Worm (Caenorhabditis elegans): ENCODE results near the gene tra-4.
A peak's percentile ranks its signal among the peaks of the same experiment; 100 is the strongest.

The tra-4 gene

ce11 chrX:2857070-2857825, at the start of gene tra-4:
TSS of gene tra-4 (minus strand) at chrX:2857603.
- TF ChIP-seq ets-7 (tag; optimal IDR thresholded peaks at IDR 0.05) (no peak), hmg-4 (GFP tag; optimal IDR thresholded peaks at IDR 0.05) (peak; percentile 9), ama-1 (optimal IDR thresholded peaks at IDR 0.05) (no peak), B0310.2 (tag; optimal IDR thresholded peaks at IDR 0.05) (no peak)

ce11 chrX:2906062-2906732, 48.8 kb upstream of the tra-4 start:
- TF ChIP-seq scrt-1 (GFP tag; IDR thresholded peaks at IDR 0.05) (no peak), tra-4 (tag; optimal IDR thresholded peaks at IDR 0.05) (no peak), pes-1 (GFP tag; IDR thresholded peaks at IDR 0.05) (no peak), hmbx-1 (tag; optimal IDR thresholded peaks at IDR 0.05) (no peak), hnd-1 (tag; optimal IDR thresholded peaks at IDR 0.05) (no peak), flt-1 (GFP tag; IDR thresholded peaks at IDR 0.05) (no peak), ets-7 (tag; optimal IDR thresholded peaks at IDR 0.05) (no peak), hmg-4 (GFP tag; optimal IDR thresholded peaks at IDR 0.05) (no peak), tbx-11 (GFP tag; IDR thresholded peaks at IDR 0.05) (no peak), aly-1 (tag; optimal IDR thresholded peaks at IDR 0.05) (no peak), B0310.2 (tag; optimal IDR thresholded peaks at IDR 0.05) (no peak), sea-1 (GFP tag; conservative IDR thresholded peaks at IDR 0.05) (no peak), ama-1 (optimal IDR thresholded peaks at IDR 0.05) (no peak), ceh-13 (GFP tag; optimal IDR thresholded peaks at IDR 0.05) (no peak), ceh-36 (tag; optimal IDR thresholded peaks at IDR 0.05) (no peak), tbx-37 (GFP tag; conservative IDR thresholded peaks at IDR 0.05) (no peak), F13C5.2 (tag; optimal IDR thresholded peaks at IDR 0.05) (no peak)

DNA sequence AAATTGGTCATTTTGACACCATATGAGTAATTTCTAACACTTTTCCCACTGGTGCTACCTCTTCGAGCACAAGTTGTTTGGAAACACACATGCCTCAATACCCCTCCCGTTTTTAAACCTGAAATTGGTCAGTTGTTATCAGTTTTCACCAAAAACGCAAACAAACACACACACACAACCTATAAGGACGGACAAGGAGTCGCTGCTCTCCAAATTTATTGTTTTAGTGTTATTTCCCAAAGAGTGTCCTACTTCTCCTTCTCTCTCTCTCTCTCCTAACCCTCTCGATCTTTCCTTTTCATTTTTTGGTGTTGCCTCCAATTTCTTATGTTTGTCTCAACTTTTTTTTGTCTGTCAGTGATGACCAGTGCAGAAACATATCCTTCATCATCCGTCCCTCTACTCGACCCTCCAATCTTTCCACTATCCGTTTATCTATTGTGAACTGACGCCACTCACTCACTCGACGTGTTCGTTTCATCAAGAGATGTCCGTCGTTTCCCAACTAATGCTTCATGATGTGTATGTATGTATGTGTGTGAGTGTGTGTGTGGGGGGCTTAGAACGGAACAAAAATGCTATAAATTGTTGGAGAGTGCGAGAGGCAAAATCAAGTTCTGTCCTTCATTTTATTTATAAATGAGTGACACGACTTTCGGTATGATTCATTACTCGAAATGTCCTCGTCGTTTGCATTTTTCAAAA, 46.5 kb upstream of the tra-4 start:
- TF ChIP-seq pes-1 (GFP tag; IDR thresholded peaks at IDR 0.05) (no peak), flt-1 (GFP tag; IDR thresholded peaks at IDR 0.05) (no peak), scrt-1 (GFP tag; IDR thresholded peaks at IDR 0.05) (no peak), hmg-4 (GFP tag; optimal IDR thresholded peaks at IDR 0.05) (no peak), ceh-13 (GFP tag; optimal IDR thresholded peaks at IDR 0.05) (no peak), sea-1 (GFP tag; conservative IDR thresholded peaks at IDR 0.05) (no peak), hnd-1 (tag; optimal IDR thresholded peaks at IDR 0.05) (no peak), tbx-11 (GFP tag; IDR thresholded peaks at IDR 0.05) (no peak), ama-1 (optimal IDR thresholded peaks at IDR 0.05) (no peak), ets-7 (tag; optimal IDR thresholded peaks at IDR 0.05) (no peak), tra-4 (tag; optimal IDR thresholded peaks at IDR 0.05) (no peak), hmbx-1 (tag; optimal IDR thresholded peaks at IDR 0.05) (no peak), F13C5.2 (tag; optimal IDR thresholded peaks at IDR 0.05) (no peak), tbx-37 (GFP tag; conservative IDR thresholded peaks at IDR 0.05) (no peak), ceh-36 (tag; optimal IDR thresholded peaks at IDR 0.05) (no peak), aly-1 (tag; optimal IDR thresholded peaks at IDR 0.05) (no peak)

ce11 chrX:2902854-2903253, 45.5 kb upstream of the tra-4 start:
- TF ChIP-seq sea-1 (GFP tag; conservative IDR thresholded peaks at IDR 0.05) (no peak), tbx-11 (GFP tag; IDR thresholded peaks at IDR 0.05) (no peak), ceh-36 (tag; optimal IDR thresholded peaks at IDR 0.05) (no peak), tra-4 (tag; optimal IDR thresholded peaks at IDR 0.05) (no peak), hmbx-1 (tag; optimal IDR thresholded peaks at IDR 0.05) (no peak), tbx-37 (GFP tag; conservative IDR thresholded peaks at IDR 0.05) (no peak), flt-1 (GFP tag; IDR thresholded peaks at IDR 0.05) (no peak), F13C5.2 (tag; optimal IDR thresholded peaks at IDR 0.05) (no peak), ceh-13 (GFP tag; optimal IDR thresholded peaks at IDR 0.05) (no peak), ets-7 (tag; optimal IDR thresholded peaks at IDR 0.05) (no peak), aly-1 (tag; optimal IDR thresholded peaks at IDR 0.05) (no peak), B0310.2 (tag; optimal IDR thresholded peaks at IDR 0.05) (no peak), scrt-1 (GFP tag; IDR thresholded peaks at IDR 0.05) (no peak), ama-1 (optimal IDR thresholded peaks at IDR 0.05) (no peak)

DNA sequence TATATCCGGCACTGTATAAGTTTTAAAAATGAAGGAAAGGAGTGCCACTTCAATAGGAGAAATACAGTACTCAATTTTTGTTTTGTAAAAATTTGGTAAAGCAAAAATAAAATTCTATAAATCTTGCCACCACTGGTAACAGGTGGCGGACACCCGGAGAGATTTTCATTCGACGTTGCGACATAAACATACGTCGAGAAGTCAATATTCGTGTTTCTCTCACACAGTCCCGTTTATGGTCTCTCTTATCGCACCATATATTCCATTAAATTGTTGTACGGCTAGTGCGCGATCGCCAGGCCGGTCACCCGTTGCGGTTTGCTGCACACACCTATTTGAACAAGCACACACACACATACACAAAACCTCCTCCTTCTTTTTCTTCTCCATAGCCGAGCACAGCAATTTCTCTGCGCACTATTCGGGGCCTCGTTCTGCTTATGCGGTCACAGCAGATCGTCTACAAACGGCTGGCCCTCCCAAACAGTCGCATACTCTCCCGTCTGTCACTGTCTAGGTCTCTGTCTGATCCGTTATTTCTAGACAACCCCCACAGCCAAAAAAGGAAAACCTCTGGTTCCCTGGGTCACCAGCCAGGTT, 43.6 kb upstream of the tra-4 start:
- TF ChIP-seq tbx-37 (GFP tag; conservative IDR thresholded peaks at IDR 0.05) (no peak), B0310.2 (tag; optimal IDR thresholded peaks at IDR 0.05) (no peak), ceh-13 (GFP tag; optimal IDR thresholded peaks at IDR 0.05) (no peak), ceh-36 (tag; optimal IDR thresholded peaks at IDR 0.05) (no peak), tra-4 (tag; optimal IDR thresholded peaks at IDR 0.05) (no peak), sea-1 (GFP tag; conservative IDR thresholded peaks at IDR 0.05) (no peak), ama-1 (optimal IDR thresholded peaks at IDR 0.05) (no peak), hmg-4 (GFP tag; optimal IDR thresholded peaks at IDR 0.05) (peak; percentile 80), hnd-1 (tag; optimal IDR thresholded peaks at IDR 0.05) (no peak), hmbx-1 (tag; optimal IDR thresholded peaks at IDR 0.05) (no peak), F13C5.2 (tag; optimal IDR thresholded peaks at IDR 0.05) (peak; percentile 19), aly-1 (tag; optimal IDR thresholded peaks at IDR 0.05) (no peak), scrt-1 (GFP tag; IDR thresholded peaks at IDR 0.05) (no peak), ets-7 (tag; optimal IDR thresholded peaks at IDR 0.05) (no peak), tbx-11 (GFP tag; IDR thresholded peaks at IDR 0.05) (no peak), flt-1 (GFP tag; IDR thresholded peaks at IDR 0.05) (0 out of 2 replicates have a peak, but pooled peaks have one; percentile 25), pes-1 (GFP tag; IDR thresholded peaks at IDR 0.05) (no peak)

ce11 chrX:2898256-2898655, 40.9 kb upstream of the tra-4 start, which contains the start of gene F52B10.3:
TSS of gene F52B10.3 (minus strand) at chrX:2898356.
- TF ChIP-seq tra-4 (tag; optimal IDR thresholded peaks at IDR 0.05) (no peak), tbx-37 (GFP tag; conservative IDR thresholded peaks at IDR 0.05) (no peak), sea-1 (GFP tag; conservative IDR thresholded peaks at IDR 0.05) (no peak), ceh-36 (tag; optimal IDR thresholded peaks at IDR 0.05) (no peak), hmg-4 (GFP tag; optimal IDR thresholded peaks at IDR 0.05) (no peak), ceh-13 (GFP tag; optimal IDR thresholded peaks at IDR 0.05) (no peak), F13C5.2 (tag; optimal IDR thresholded peaks at IDR 0.05) (no peak), hnd-1 (tag; optimal IDR thresholded peaks at IDR 0.05) (no peak), aly-1 (tag; optimal IDR thresholded peaks at IDR 0.05) (no peak), B0310.2 (tag; optimal IDR thresholded peaks at IDR 0.05) (no peak)

Measured in whole organism, early embryonic.